Worm (Caenorhabditis elegans): ENCODE measurements around the gene K07E3.1.

K07E3.1 gene

ce11 chrX:8110193-8110592, at the start of gene K07E3.1:
TSS of gene K07E3.1 (plus strand) at chrX:8110439.
- TF ChIP-seq sma-9 (GFP tag; optimal IDR thresholded peaks at IDR 0.05), result no peak
- TF ChIP-seq sma-9 (tag; optimal IDR thresholded peaks at IDR 0.05), result no peak
- TF ChIP-seq mbf-1 (tag; optimal IDR thresholded peaks at IDR 0.05), result no peak
- TF ChIP-seq Y55F3AM.14 (GFP tag; optimal IDR thresholded peaks at IDR 0.05), result no peak
- no peak for TF ChIP-seq skn-1 (tag; optimal IDR thresholded peaks at IDR 0.05)
- TF ChIP-seq fos-1 (tag; optimal IDR thresholded peaks at IDR 0.05), result no peak
- TF ChIP-seq ama-1 (optimal IDR thresholded peaks at IDR 0.05), result no peak

- TF ChIP-seq nhr-25 (tag; optimal IDR thresholded peaks at IDR 0.05) (no peak), fos-1 (tag; optimal IDR thresholded peaks at IDR 0.05) (peak; percentile 24)
These were observed 49.4 kb upstream of the K07E3.1 start, which contains the start of gene C18A11.3 for ce11 chrX:8060823-8061222. TSS of gene C18A11.3 (plus strand) at chrX:8061123.

ce11 chrX:8067268-8067667, 43.0 kb upstream of the K07E3.1 start, which contains the start of gene C18A11.2:
TSS of gene C18A11.2 (plus strand) at chrX:8067568.
- TF ChIP-seq Y55F3AM.14 (GFP tag; optimal IDR thresholded peaks at IDR 0.05) (no peak), F13H6.1 (tag; optimal IDR thresholded peaks at IDR 0.05) (no peak), nhr-25 (tag; optimal IDR thresholded peaks at IDR 0.05) (no peak), elt-3 (tag; optimal IDR thresholded peaks at IDR 0.05) (no peak), sem-4 (tag; optimal IDR thresholded peaks at IDR 0.05) (no peak), sma-3 (GFP tag; optimal IDR thresholded peaks at IDR 0.05) (no peak), unc-39 (tag; optimal IDR thresholded peaks at IDR 0.05) (no peak), sma-9 (GFP tag; optimal IDR thresholded peaks at IDR 0.05) (no peak), sma-9 (tag; optimal IDR thresholded peaks at IDR 0.05) (no peak), lin-13 (GFP tag; optimal IDR thresholded peaks at IDR 0.05) (no peak), nhr-6 (tag; optimal IDR thresholded peaks at IDR 0.05) (no peak), alr-1 (tag; optimal IDR thresholded peaks at IDR 0.05) (no peak), mab-5 (tag; optimal IDR thresholded peaks at IDR 0.05) (no peak), nhr-129 (tag; optimal IDR thresholded peaks at IDR 0.05) (no peak), dmd-4 (tag; optimal IDR thresholded peaks at IDR 0.05) (no peak), mdl-1 (tag; optimal IDR thresholded peaks at IDR 0.05) (no peak), unc-55 (GFP tag; optimal IDR thresholded peaks at IDR 0.05) (no peak), gmeb-1 (tag; optimal IDR thresholded peaks at IDR 0.05) (no peak), nhr-10 (tag; optimal IDR thresholded peaks at IDR 0.05) (no peak), aly-2 (tag; optimal IDR thresholded peaks at IDR 0.05) (no peak)

ce11 chrX:8069293-8069692, 40.9 kb upstream of the K07E3.1 start, which contains the start of gene C18A11.1:
TSS of gene C18A11.1 (plus strand) at chrX:8069328.
- no peak for TF ChIP-seq alr-1 (tag; optimal IDR thresholded peaks at IDR 0.05)
- TF ChIP-seq elt-3 (tag; optimal IDR thresholded peaks at IDR 0.05), result no peak
- TF ChIP-seq F13H6.1 (tag; optimal IDR thresholded peaks at IDR 0.05), result peak; percentile 40
- TF ChIP-seq mdl-1 (tag; optimal IDR thresholded peaks at IDR 0.05), result no peak
- peak; percentile 49 for TF ChIP-seq gmeb-1 (tag; optimal IDR thresholded peaks at IDR 0.05)
- peak; percentile 35 for TF ChIP-seq nhr-129 (tag; optimal IDR thresholded peaks at IDR 0.05)
- peak; percentile 29 for TF ChIP-seq fos-1 (tag; optimal IDR thresholded peaks at IDR 0.05)
- TF ChIP-seq crh-2 (tag; optimal IDR thresholded peaks at IDR 0.05), result peak; percentile 40
- TF ChIP-seq nhr-21 (tag; optimal IDR thresholded peaks at IDR 0.05), result no peak
- TF ChIP-seq ama-1 (optimal IDR thresholded peaks at IDR 0.05), result no peak
- no peak for TF ChIP-seq elt-1 (tag; optimal IDR thresholded peaks at IDR 0.05)
- no peak for TF ChIP-seq unc-62 (GFP tag; optimal IDR thresholded peaks at IDR 0.05)

DNA sequence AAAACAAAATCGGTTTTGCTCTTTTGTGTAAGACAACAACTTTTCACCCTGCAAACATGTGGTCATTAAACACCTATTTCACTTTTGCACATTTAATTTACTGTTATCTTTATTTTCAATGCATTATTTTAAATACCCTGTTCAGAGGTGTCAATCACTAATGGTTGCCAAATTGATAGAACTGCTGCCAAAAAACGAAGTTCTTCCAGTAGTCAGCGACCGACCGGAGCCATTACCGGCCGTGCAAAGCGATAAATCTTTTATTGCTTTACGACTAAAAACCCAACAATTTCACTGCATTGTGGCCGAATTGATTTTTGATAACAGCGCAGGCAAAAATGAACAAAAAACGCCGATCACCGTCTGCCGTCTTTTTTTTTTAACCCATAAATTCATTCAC, 35.7 kb upstream of the K07E3.1 start:
- TF ChIP-seq fos-1 (tag; optimal IDR thresholded peaks at IDR 0.05), result no peak
- TF ChIP-seq ztf-1 (GFP tag; conservative IDR thresholded peaks at IDR 0.05), result no peak
- TF ChIP-seq F13H6.1 (tag; optimal IDR thresholded peaks at IDR 0.05), result no peak
- TF ChIP-seq alr-1 (tag; optimal IDR thresholded peaks at IDR 0.05), result no peak
- TF ChIP-seq lin-11 (tag; optimal IDR thresholded peaks at IDR 0.05), result no peak
- TF ChIP-seq C34F6.9 (tag; optimal IDR thresholded peaks at IDR 0.05), result no peak
- TF ChIP-seq nhr-11 (tag; optimal IDR thresholded peaks at IDR 0.05), result no peak
- TF ChIP-seq mab-5 (tag; optimal IDR thresholded peaks at IDR 0.05), result no peak
- no peak for TF ChIP-seq sem-4 (tag; optimal IDR thresholded peaks at IDR 0.05)
- no peak for TF ChIP-seq nhr-10 (tag; optimal IDR thresholded peaks at IDR 0.05)
- TF ChIP-seq aly-2 (tag; optimal IDR thresholded peaks at IDR 0.05), result no peak
- TF ChIP-seq nhr-23 (tag; optimal IDR thresholded peaks at IDR 0.05), result no peak
- TF ChIP-seq sma-9 (GFP tag; optimal IDR thresholded peaks at IDR 0.05), result no peak
- no peak for TF ChIP-seq sma-9 (tag; optimal IDR thresholded peaks at IDR 0.05)
- TF ChIP-seq crh-2 (tag; optimal IDR thresholded peaks at IDR 0.05), result no peak
- no peak for TF ChIP-seq elt-1 (tag; optimal IDR thresholded peaks at IDR 0.05)
- no peak for TF ChIP-seq nhr-237 (tag; optimal IDR thresholded peaks at IDR 0.05)
- no peak for TF ChIP-seq ceh-82 (tag; optimal IDR thresholded peaks at IDR 0.05)
- no peak for TF ChIP-seq R02D3.7 (tag; optimal IDR thresholded peaks at IDR 0.05)
- TF ChIP-seq nhr-25 (tag; optimal IDR thresholded peaks at IDR 0.05), result no peak
- TF ChIP-seq gmeb-1 (tag; optimal IDR thresholded peaks at IDR 0.05), result no peak

Data from whole organism, L2 larva.